Fruit fly (Drosophila melanogaster) whole organism, embryonic: ENCODE results near the gene Cht6.
A peak's percentile ranks its signal among the peaks of the same experiment; 100 is the strongest.

Experiments
- Ada2b ChIP-seq: fragments of 200-800 bp; sonication (Bioruptor generic); IDR thresholded peaks from 2 replicates; pipeline ENCODE4 v1.3.6; 2022; ENCODE audit warnings: missing biosample characterization, missing genetic modification characterization
- Awh ChIP-seq: fragments of 200-800 bp; sonication (Bioruptor generic); IDR thresholded peaks from 2 replicates; pipeline ENCODE4, ENCODE4 v1.3.6; 2022; ENCODE audit warnings: missing biosample characterization, missing genetic modification characterization
- CG1024 ChIP-seq: fragments of 200-800 bp; sonication (Bioruptor generic); IDR thresholded peaks from 2 replicates; pipeline ENCODE4 v1.3.6; 2022; ENCODE audit warnings: missing biosample characterization, missing genetic modification characterization
- CG10274 ChIP-seq: fragments of 200-800 bp; sonication (Bioruptor generic); optimal IDR thresholded peaks from 3 replicates; lab custom pipeline; 2017; ENCODE audit warnings: missing biosample characterization, mild to moderate bottlenecking, missing genetic modification characterization
- CG10959 ChIP-seq: fragments of 200-800 bp; sonication (Bioruptor generic); IDR thresholded peaks from 2 replicates; pipeline ENCODE4 v1.3.6; 2022; ENCODE audit warnings: missing biosample characterization, missing genetic modification characterization
- CG11085 ChIP-seq: fragments of 200-800 bp; sonication (Bioruptor generic); IDR thresholded peaks from 2 replicates; pipeline ENCODE4 v1.3.6; 2022; ENCODE audit warnings: missing biosample characterization, missing genetic modification characterization
- CG11560 ChIP-seq: fragments of 200-800 bp; sonication (Bioruptor generic); IDR thresholded peaks from 3 replicates; pipeline ENCODE4 v1.3.6; 2022; ENCODE audit warnings: missing biosample characterization, missing genetic modification characterization
- CG12155 ChIP-seq: fragments of 200-800 bp; sonication (Bioruptor generic); optimal IDR thresholded peaks from 3 replicates; lab custom pipeline; 2016; ENCODE audit warnings: missing biosample characterization, missing genetic modification characterization
- CG12219 ChIP-seq: fragments of 200-800 bp; sonication (Bioruptor generic); optimal IDR thresholded peaks from 3 replicates; lab custom pipeline; 2018; ENCODE audit warnings: missing biosample characterization, mild to moderate bottlenecking, missing genetic modification characterization
- CG12659 ChIP-seq: fragments of 200-800 bp; sonication (Bioruptor generic); optimal IDR thresholded peaks from 3 replicates; lab custom pipeline; 2017; ENCODE audit warnings: mild to moderate bottlenecking, missing biosample characterization, missing genetic modification reagents, missing genetic modification characterization
- CG12744 ChIP-seq: fragments of 200-800 bp; sonication (Bioruptor generic); optimal IDR thresholded peaks from 2 replicates; lab custom pipeline; 2016; ENCODE audit warnings: missing biosample characterization, missing genetic modification characterization
- CG14667 ChIP-seq: fragments of 200-800 bp; sonication (Bioruptor generic); IDR thresholded peaks from 2 replicates; pipeline ENCODE4 v1.3.6; 2022; ENCODE audit warnings: missing biosample characterization, missing genetic modification characterization
- CG15514 ChIP-seq: fragments of 200-800 bp; sonication (Bioruptor generic); optimal IDR thresholded peaks from 3 replicates; lab custom pipeline; 2017; ENCODE audit warnings: missing biosample characterization, missing genetic modification characterization, mild to moderate bottlenecking, moderate library complexity, missing genetic modification reagents
- CG16779 ChIP-seq: fragments of 200-800 bp; sonication (Bioruptor generic); IDR thresholded peaks from 2 replicates; pipeline ENCODE4 v1.3.6; 2022; ENCODE audit warnings: missing biosample characterization, missing genetic modification characterization
- CG1832 ChIP-seq: fragments of 200-800 bp; sonication (Bioruptor generic); optimal IDR thresholded peaks from 2 replicates; lab custom pipeline; 2017; ENCODE audit warnings: missing biosample characterization, mild to moderate bottlenecking, missing genetic modification characterization, inconsistent platforms
- CG32767 ChIP-seq: fragments of 200-800 bp; sonication (Bioruptor generic); IDR thresholded peaks from 2 replicates; pipeline ENCODE4 v1.3.6; 2022; ENCODE audit warnings: missing biosample characterization, missing genetic modification characterization
- CG33557 ChIP-seq: fragments of 200-800 bp; sonication (Bioruptor generic); optimal IDR thresholded peaks from 2 replicates; lab custom pipeline; 2019; ENCODE audit warnings: missing biosample characterization, mild to moderate bottlenecking, missing genetic modification characterization, moderate library complexity
- CG4854 ChIP-seq: fragments of 200-800 bp; sonication (Bioruptor generic); optimal IDR thresholded peaks from 2 replicates; lab custom pipeline; 2016; ENCODE audit warnings: missing biosample characterization, missing genetic modification characterization, inconsistent platforms
- CG6854 ChIP-seq: fragments of 200-800 bp; sonication (Bioruptor generic); optimal IDR thresholded peaks from 3 replicates; lab custom pipeline; 2017; ENCODE audit warnings: missing biosample characterization, mild to moderate bottlenecking, missing genetic modification characterization
- CG7357 ChIP-seq: fragments of 200-800 bp; sonication (Bioruptor generic); IDR thresholded peaks from 3 replicates; pipeline ENCODE4 v1.3.6; 2022; ENCODE audit warnings: missing biosample characterization, missing genetic modification characterization
- CG8089 ChIP-seq: fragments of 200-800 bp; sonication (Bioruptor generic); optimal IDR thresholded peaks from 3 replicates; lab custom pipeline; 2016; ENCODE audit warnings: missing biosample characterization, missing genetic modification characterization
- CG9797 ChIP-seq: fragments of 200-800 bp; sonication (Bioruptor generic); optimal IDR thresholded peaks from 3 replicates; lab custom pipeline; 2018; ENCODE audit warnings: missing biosample characterization, mild to moderate bottlenecking, missing genetic modification characterization
- CoRest ChIP-seq: fragments of 200-800 bp; sonication (Bioruptor generic); optimal IDR thresholded peaks from 3 replicates; lab custom pipeline; 2018; ENCODE audit warnings: missing biosample characterization, mild to moderate bottlenecking, missing genetic modification characterization, moderate library complexity
- Dip2 ChIP-seq: fragments of 200-800 bp; sonication (Bioruptor generic); IDR thresholded peaks from 2 replicates; pipeline ENCODE4 v1.3.6; 2022; ENCODE audit warnings: missing biosample characterization, missing genetic modification characterization
- Gug ChIP-seq: fragments of 200-800 bp; sonication (Bioruptor generic); IDR thresholded peaks from 4 replicates; pipeline ENCODE4 v1.3.6; 2022; ENCODE audit warnings: missing biosample characterization, missing genetic modification characterization
- HmgD ChIP-seq: fragments of 200-800 bp; sonication (Bioruptor generic); optimal IDR thresholded peaks from 3 replicates; lab custom pipeline; 2016; ENCODE audit warnings: missing biosample characterization, missing genetic modification characterization
- Hr3 ChIP-seq: fragments of 200-800 bp; sonication (Bioruptor generic); optimal IDR thresholded peaks from 3 replicates; lab custom pipeline; 2016; ENCODE audit warnings: missing biosample characterization, missing genetic modification characterization
- NC2α ChIP-seq: fragments of 200-800 bp; sonication (Bioruptor generic); optimal IDR thresholded peaks from 2 replicates; lab custom pipeline; 2016; ENCODE audit warnings: missing biosample characterization, missing genetic modification characterization
- NfI ChIP-seq: fragments of 200-800 bp; sonication (Bioruptor generic); optimal IDR thresholded peaks from 3 replicates; lab custom pipeline; 2018; ENCODE audit warnings: missing biosample characterization, mild to moderate bottlenecking, missing genetic modification characterization, moderate library complexity
- Oaz ChIP-seq: fragments of 200-800 bp; sonication (Bioruptor generic); IDR thresholded peaks from 2 replicates; pipeline ENCODE4 v1.3.6; 2022; ENCODE audit warnings: missing biosample characterization, missing genetic modification characterization
- Oli ChIP-seq: fragments of 200-800 bp; sonication (Bioruptor generic); optimal IDR thresholded peaks from 2 replicates; lab custom pipeline; 2018; ENCODE audit warnings: missing biosample characterization, mild to moderate bottlenecking, missing genetic modification characterization, moderate library complexity
- Ptx1 ChIP-seq: fragments of 200-800 bp; sonication (Bioruptor generic); IDR thresholded peaks from 2 replicates; pipeline ENCODE4 v1.3.6; 2022; ENCODE audit warnings: missing biosample characterization, missing genetic modification characterization
- Scr ChIP-seq: fragments of 200-800 bp; sonication (Bioruptor generic); IDR thresholded peaks from 2 replicates; pipeline ENCODE4 v1.3.6; 2022; ENCODE audit warnings: missing biosample characterization, missing genetic modification characterization; ENCODE audit not compliant: partially characterized antibody
- amos ChIP-seq: fragments of 200-800 bp; sonication (Bioruptor generic); IDR thresholded peaks from 2 replicates; pipeline ENCODE4 v1.3.6; 2022; ENCODE audit warnings: missing biosample characterization, missing genetic modification characterization; ENCODE audit not compliant: partially characterized antibody
- ara ChIP-seq: fragments of 200-800 bp; sonication (Bioruptor generic); IDR thresholded peaks from 2 replicates; pipeline ENCODE4 v1.3.6; 2022; ENCODE audit warnings: missing biosample characterization, missing genetic modification characterization
- br ChIP-seq: fragments of >200 bp; optimal IDR thresholded peaks from 2 replicates; lab custom pipeline; 2017
- btn ChIP-seq: fragments of 200-800 bp; sonication (Bioruptor generic); optimal IDR thresholded peaks from 2 replicates; lab custom pipeline; 2016; ENCODE audit warnings: missing biosample characterization, missing genetic modification characterization
- cato ChIP-seq: fragments of 200-800 bp; sonication (Bioruptor generic); optimal IDR thresholded peaks from 2 replicates; lab custom pipeline; 2016; ENCODE audit warnings: missing biosample characterization, missing genetic modification characterization, borderline replicate concordance
- ci ChIP-seq: fragments of 200-800 bp; sonication (Bioruptor generic); IDR thresholded peaks from 3 replicates; pipeline ENCODE4 v1.3.6; 2022; ENCODE audit warnings: missing biosample characterization, missing genetic modification characterization
- dm ChIP-seq: fragments of 200-800 bp; sonication (Bioruptor generic); optimal IDR thresholded peaks from 3 replicates; lab custom pipeline; 2016; ENCODE audit warnings: missing biosample characterization, missing genetic modification characterization
- grau ChIP-seq: fragments of 200-800 bp; optimal IDR thresholded peaks from 3 replicates; lab custom pipeline; 2019; ENCODE audit warnings: missing biosample characterization, mild to moderate bottlenecking, missing genetic modification characterization, moderate library complexity
- lmd ChIP-seq: fragments of 200-800 bp; sonication (Bioruptor generic); IDR thresholded peaks from 2 replicates; pipeline ENCODE4 v1.3.6; 2022; ENCODE audit warnings: missing biosample characterization, missing genetic modification characterization
- luna ChIP-seq: fragments of 200-800 bp; sonication (Bioruptor generic); optimal IDR thresholded peaks from 2 replicates; lab custom pipeline; 2016; ENCODE audit warnings: missing biosample characterization, missing genetic modification characterization
- pnt ChIP-seq: fragments of 200-800 bp; sonication (Bioruptor generic); optimal IDR thresholded peaks from 3 replicates; lab custom pipeline; 2016; ENCODE audit warnings: missing biosample characterization, missing genetic modification characterization
- row ChIP-seq: fragments of 200-800 bp; sonication (Bioruptor generic); IDR thresholded peaks from 3 replicates; pipeline ENCODE4 v1.3.6; 2022; ENCODE audit warnings: missing biosample characterization, missing genetic modification characterization
- run ChIP-seq: fragments of 200-800 bp; sonication (Bioruptor generic); optimal IDR thresholded peaks from 3 replicates; lab custom pipeline; 2018; ENCODE audit warnings: missing biosample characterization, mild to moderate bottlenecking, missing genetic modification characterization
- sens ChIP-seq: fragments of 200-800 bp; sonication (Bioruptor generic); peaks from one replicate; lab custom pipeline; 2016; ENCODE audit warnings: missing biosample characterization, missing genetic modification characterization
- sqz ChIP-seq: fragments of 200-800 bp; sonication (Bioruptor generic); optimal IDR thresholded peaks from 3 replicates; lab custom pipeline; 2018; ENCODE audit warnings: missing biosample characterization, mild to moderate bottlenecking, missing genetic modification characterization
- ssp ChIP-seq: fragments of 200-800 bp; sonication (Bioruptor generic); IDR thresholded peaks from 2 replicates; pipeline ENCODE4 v1.3.6; 2022; ENCODE audit warnings: missing biosample characterization, missing genetic modification characterization
- tin ChIP-seq: fragments of 200-800 bp; sonication (Bioruptor generic); optimal IDR thresholded peaks from 3 replicates; lab custom pipeline; 2016; ENCODE audit warnings: missing biosample characterization, missing genetic modification characterization
- tll ChIP-seq, 2 experiments: fragments of 200-800 bp in 1 of 2; fragments of >200 bp in 1 of 2; sonication (Bioruptor generic) in 1 of 2; optimal IDR thresholded peaks; 2 replicates each; lab custom pipeline; 2017 to 2019; ENCODE audit warnings: missing biosample characterization in 2 of 2, missing genetic modification characterization in 2 of 2, mild to moderate bottlenecking in 1 of 2, moderate library complexity in 1 of 2

The Cht6 gene

dm6 chrX:9987361-9988087 lies 29.1 kb upstream of the Cht6 start (continued):
- TF ChIP-seq luna (GFP tag; lab: Kevin White, UChicago) (no peak), CG7357 (GFP tag; lab: Robert Waterston, UW) (0 out of 3 replicates have a peak, but pooled peaks have one; percentile 30), Gug (GFP tag; lab: Robert Waterston, UW) (no peak), CG4854 (no peak), amos (no peak), Awh (GFP tag; lab: Robert Waterston, UW) (no peak), row (GFP tag; lab: Robert Waterston, UW) (peak; percentile 58; the same call in 2 of the 3 replicates), CG16779 (GFP tag; lab: Robert Waterston, UW) (no peak), CoRest (tag; lab: Kevin White, UChicago) (peak; percentile 40), dm (GFP tag; lab: Kevin White, UChicago) (no peak), CG10274 (GFP tag; lab: Kevin White, UChicago) (no peak), CG10959 (GFP tag; lab: Robert Waterston, UW) (no peak), tll (GFP tag; optimal IDR thresholded peaks at IDR 0.05; lab: Kevin White, UChicago) (no peak), tin (GFP tag; lab: Kevin White, UChicago) (no peak), Ada2b (GFP tag; lab: Robert Waterston, UW) (no peak), NC2α (GFP tag; lab: Kevin White, UChicago) (no peak), HmgD (GFP tag; lab: Kevin White, UChicago) (no peak), run (tag; lab: Kevin White, UChicago) (no peak), CG33557 (GFP tag; lab: Kevin White, UChicago) (no peak), CG12659 (GFP tag; lab: Kevin White, UChicago) (peak; percentile 7), CG12155 (GFP tag; lab: Kevin White, UChicago) (no peak), ssp (GFP tag; lab: Robert Waterston, UW) (0 out of 2 replicates have a peak, but pooled peaks have one; percentile 17), Scr (GFP tag; lab: Robert Waterston, UW) (no peak), CG1024 (GFP tag; lab: Robert Waterston, UW) (no peak), CG32767 (no peak), NfI (GFP tag; lab: Kevin White, UChicago) (peak; percentile 14), CG9797 (no peak), grau (tag; lab: Kevin White, UChicago) (peak; percentile 69), sens (GFP tag; lab: Kevin White, UChicago) (no peak), Oli (peak; percentile 43), ara (no peak), CG14667 (GFP tag; lab: Robert Waterston, UW) (no peak), CG8089 (GFP tag; lab: Kevin White, UChicago) (no peak), sqz (GFP tag; lab: Kevin White, UChicago) (no peak), Oaz (0 out of 2 replicates have a peak, but pooled peaks have one; percentile 14), Hr3 (GFP tag; lab: Kevin White, UChicago) (no peak), CG15514 (GFP tag; lab: Kevin White, UChicago) (peak; percentile 8), btn (GFP tag; lab: Kevin White, UChicago) (no peak), br (lab: Kevin White, UChicago) (no peak), pnt (GFP tag; lab: Kevin White, UChicago) (no peak), Ptx1 (GFP tag; lab: Robert Waterston, UW) (peak; percentile 31), CG11560 (tag; lab: Robert Waterston, UW) (no peak), ci (GFP tag; lab: Robert Waterston, UW) (no peak), lmd (peak; percentile 43; the same call in 1 of the 2 replicates), Dip2 (no peak), CG6854 (GFP tag; lab: Kevin White, UChicago) (no peak), CG12219 (GFP tag; lab: Kevin White, UChicago) (no peak), CG1832 (GFP tag; lab: Kevin White, UChicago) (no peak), CG12744 (GFP tag; lab: Kevin White, UChicago) (no peak), cato (no peak), CG11085 (GFP tag; lab: Robert Waterston, UW) (no peak)
